Worm (Caenorhabditis elegans) whole organism, dauer: ENCODE data around the gene dod-22.

ENCODE experiments used
- unc-62 ChIP-seq: sonication (generic microtip); optimal IDR thresholded peaks from 2 replicates; lab custom pipeline; 2017; ENCODE audit warnings: missing biosample characterization, missing genetic modification reagents, missing genetic modification characterization

dod-22 gene

ce11 chrIV:12967303-12967702 lies 2.1 kb downstream of the dod-22 start:
- TF ChIP-seq unc-62 (GFP tag; lab: Kevin White, UChicago): no peak

- TF ChIP-seq unc-62 (GFP tag; lab: Kevin White, UChicago): no peak
Observed at ce11 chrIV:12969141-12969540, 4.0 kb downstream of the dod-22 start, which contains the start of gene F55G11.2. Gene F55G11.2 (minus strand): TSS chrIV:12969289.

ce11 chrIV:12971994-12972520 lies 6.9 kb downstream of the dod-22 start:
- TF ChIP-seq unc-62 (GFP tag; lab: Kevin White, UChicago): no peak

ce11 chrIV:12972780-12973179 lies 7.6 kb downstream of the dod-22 start:
- TF ChIP-seq unc-62 (GFP tag; lab: Kevin White, UChicago): no peak

- no peak for TF ChIP-seq unc-62 (GFP tag; lab: Kevin White, UChicago)
Observed at ce11 chrIV:12973336-12973735, 8.2 kb downstream of the dod-22 start, which contains the start of gene F55G11.4. Gene F55G11.4 (plus strand): TSS chrIV:12973624.

ce11 chrIV:12975981-12976380 lies 10.8 kb downstream of the dod-22 start, which contains the start of gene dod-17:
Gene dod-17 (plus strand): TSS chrIV:12976303.
- TF ChIP-seq unc-62 (GFP tag; lab: Kevin White, UChicago): no peak

ce11 chrIV:12977650-12978049 lies 12.5 kb downstream of the dod-22 start:
- no peak for TF ChIP-seq unc-62 (GFP tag; lab: Kevin White, UChicago)

ce11 chrIV:12978307-12979036 lies 13.3 kb downstream of the dod-22 start, which contains the start of gene K10D11.2:
Gene K10D11.2 (plus strand): TSS chrIV:12978986.
- TF ChIP-seq unc-62 (GFP tag; lab: Kevin White, UChicago): no peak

ce11 chrIV:12985961-12986360 lies 20.8 kb downstream of the dod-22 start, which contains the start of gene K10D11.3:
Gene K10D11.3 (minus strand): TSS chrIV:12986134.
- no peak for TF ChIP-seq unc-62 (GFP tag; lab: Kevin White, UChicago)

- TF ChIP-seq unc-62 (GFP tag; lab: Kevin White, UChicago): no peak
Observed at ce11 chrIV:12989355-12989754, 24.2 kb downstream of the dod-22 start, which contains the start of gene K10D11.6. Gene K10D11.6 (minus strand): TSS chrIV:12989455.

- TF ChIP-seq unc-62 (GFP tag; lab: Kevin White, UChicago): no peak
Observed at ce11 chrIV:12990638-12991037, 25.5 kb downstream of the dod-22 start.

ce11 chrIV:12991629-12992028 lies 26.5 kb downstream of the dod-22 start, which contains the start of gene K10D11.5:
Gene K10D11.5 (minus strand): TSS chrIV:12991843.
- TF ChIP-seq unc-62 (GFP tag; lab: Kevin White, UChicago): no peak

ce11 chrIV:12994376-12994775 lies 29.2 kb downstream of the dod-22 start, which contains the start of gene K10D11.4:
Gene K10D11.4 (minus strand): TSS chrIV:12994476.
- no peak for TF ChIP-seq unc-62 (GFP tag; lab: Kevin White, UChicago)

- no peak for TF ChIP-seq unc-62 (GFP tag; lab: Kevin White, UChicago)
Observed at ce11 chrIV:12995886-12996285, 30.7 kb downstream of the dod-22 start, which contains the start of gene K10D11.7. Gene K10D11.7 (minus strand): TSS chrIV:12995986.

ce11 chrIV:12997560-12997959 lies 32.4 kb downstream of the dod-22 start:
- TF ChIP-seq unc-62 (GFP tag; lab: Kevin White, UChicago): no peak

ce11 chrIV:12999087-12999486 lies 33.9 kb downstream of the dod-22 start:
- TF ChIP-seq unc-62 (GFP tag; lab: Kevin White, UChicago): no peak
